Fruit fly (Drosophila melanogaster): ENCODE data around the gene CG1161.

dm6 chr3R:5368170-5368781 lies 13.4 kb downstream of the CG1161 start, which contains the start of gene Cerk:
- TF ChIP-seq CG8478 (optimal IDR thresholded peaks at IDR 0.05) (no peak), CTCF (optimal IDR thresholded peaks at IDR 0.05) (peak; percentile 20 to 22)

Measured in S2 (cell line).